Worm (Caenorhabditis elegans) whole organism, L4 larva: ENCODE measurements around the gene picc-1.

Experiments
- F10B5.3 ChIP-seq: sonication (generic microtip); optimal IDR thresholded peaks from 2 replicates; lab custom pipeline; 2016; ENCODE audit warnings: mild to moderate bottlenecking, missing genetic modification characterization, missing compliant biosample characterization
- F37D6.2 ChIP-seq: sonication (generic microtip); optimal IDR thresholded peaks from 2 replicates; lab custom pipeline; 2016; ENCODE audit warnings: mild to moderate bottlenecking, missing genetic modification characterization, missing compliant biosample characterization
- F49E8.2 ChIP-seq: sonication (generic microtip); optimal IDR thresholded peaks from 2 replicates; lab custom pipeline; 2016; ENCODE audit warnings: missing compliant biosample characterization, mild to moderate bottlenecking, missing genetic modification characterization, borderline replicate concordance
- T26A8.4 ChIP-seq: fragments of 200-800 bp; sonication (Bioruptor generic); IDR thresholded peaks from 2 replicates; pipeline ENCODE4 v1.3.6; 2022; ENCODE audit warnings: missing genetic modification characterization, missing compliant biosample characterization
- Y48G9A.11 ChIP-seq: fragments of 200-800 bp; sonication (Bioruptor generic); IDR thresholded peaks from 2 replicates; pipeline ENCODE4 v1.3.6; 2022; ENCODE audit warnings: missing genetic modification reagents, missing genetic modification characterization, missing compliant biosample characterization
- aly-2 ChIP-seq: sonication (generic microtip); optimal IDR thresholded peaks from 2 replicates; lab custom pipeline; 2018; ENCODE audit warnings: missing biosample characterization, missing genetic modification characterization
- ama-1 ChIP-seq: fragments of 150-350 bp; optimal IDR thresholded peaks from 2 replicates; lab custom pipeline; 2014; ENCODE audit warnings: inconsistent platforms, mixed read lengths
- arid-1 ChIP-seq: fragments of 200-800 bp; sonication (Bioruptor generic); conservative IDR thresholded peaks from 2 replicates; pipeline ENCODE4 v1.3.6; 2022; ENCODE audit warnings: missing genetic modification reagents, missing genetic modification characterization, missing compliant biosample characterization
- ceh-32 ChIP-seq: sonication (generic microtip); optimal IDR thresholded peaks from 2 replicates; lab custom pipeline; 2016; ENCODE audit warnings: mild to moderate bottlenecking, missing genetic modification characterization, missing compliant biosample characterization; ENCODE audit not compliant: poor library complexity
- ceh-82 ChIP-seq: sonication (generic microtip); optimal IDR thresholded peaks from 2 replicates; lab custom pipeline; 2017; ENCODE audit warnings: missing biosample characterization, missing genetic modification characterization
- daf-16 ChIP-seq, 3 experiments: sonication (generic microtip); optimal IDR thresholded peaks; 2 replicates each; lab custom pipeline; 2016 to 2017; ENCODE audit warnings: missing genetic modification characterization in 3 of 3, missing genetic modification reagents in 3 of 3, mild to moderate bottlenecking in 2 of 3, missing compliant biosample characterization in 2 of 3, missing biosample characterization in 1 of 3, moderate library complexity in 1 of 3
- dmd-6 ChIP-seq: fragments of 200-800 bp; sonication (Bioruptor generic); IDR thresholded peaks from 2 replicates; pipeline ENCODE4 v1.3.6; 2022; ENCODE audit warnings: missing genetic modification reagents, missing genetic modification characterization, missing compliant biosample characterization
- dmd-9 ChIP-seq: fragments of 200-800 bp; sonication (Bioruptor generic); IDR thresholded peaks from 2 replicates; pipeline ENCODE4 v1.3.6; 2022; ENCODE audit warnings: missing genetic modification reagents, missing genetic modification characterization, missing compliant biosample characterization
- dve-1 ChIP-seq: sonication (generic microtip); optimal IDR thresholded peaks from 2 replicates; lab custom pipeline; 2017; ENCODE audit warnings: antibody characterized with exemption, mild to moderate bottlenecking, missing genetic modification characterization, missing compliant biosample characterization; ENCODE audit not compliant: insufficient read depth
- egl-43 ChIP-seq: fragments of 200-800 bp; sonication (Bioruptor generic); IDR thresholded peaks from 2 replicates; pipeline ENCODE4 v1.3.6; 2022; ENCODE audit warnings: missing genetic modification reagents, missing genetic modification characterization, missing compliant biosample characterization
- hif-1 ChIP-seq, 2 experiments: sonication (generic microtip); optimal IDR thresholded peaks; 2 replicates each; lab custom pipeline; 2016 to 2017; ENCODE audit warnings: missing compliant biosample characterization in 2 of 2, missing genetic modification characterization in 2 of 2, missing genetic modification reagents in 2 of 2, missing genotype in 2 of 2, mild to moderate bottlenecking in 1 of 2
- hlh-30 ChIP-seq: sonication (generic microtip); optimal IDR thresholded peaks from 2 replicates; lab custom pipeline; 2017; ENCODE audit warnings: antibody characterized with exemption, mild to moderate bottlenecking, missing genetic modification characterization, missing compliant biosample characterization; ENCODE audit not compliant: insufficient read depth
- hmg-1.1 ChIP-seq: fragments of 200-800 bp; sonication (Bioruptor generic); IDR thresholded peaks from 2 replicates; pipeline ENCODE4 v1.3.6; 2022; ENCODE audit warnings: missing genetic modification reagents, missing genetic modification characterization, missing compliant biosample characterization
- lin-13 ChIP-seq: fragments of 150-350 bp; optimal IDR thresholded peaks from 2 replicates; lab custom pipeline; 2014; ENCODE audit warnings: missing biosample characterization, missing genetic modification reagents, missing genetic modification characterization
- lin-15B ChIP-seq: fragments of 150-350 bp; sonication (generic microtip); optimal IDR thresholded peaks from 3 replicates; lab custom pipeline; 2014; ENCODE audit warnings: missing biosample characterization, missing genetic modification characterization
- lin-29 ChIP-seq: fragments of 200-800 bp; sonication (Bioruptor generic); IDR thresholded peaks from 2 replicates; pipeline ENCODE4 v1.3.6; 2022; ENCODE audit warnings: missing genetic modification reagents, missing genetic modification characterization, missing compliant biosample characterization
- lin-38 ChIP-seq: fragments of 200-800 bp; sonication (Bioruptor generic); IDR thresholded peaks from 2 replicates; pipeline ENCODE4 v1.3.6; 2022; ENCODE audit warnings: missing genetic modification reagents, missing genetic modification characterization, missing compliant biosample characterization
- lsy-2 ChIP-seq, 2 experiments: fragments of 150-350 bp in 1 of 2; sonication (generic microtip) in 1 of 2; optimal IDR thresholded peaks; 2 replicates each; lab custom pipeline; 2014 to 2017; ENCODE audit warnings: missing biosample characterization in 2 of 2, missing genetic modification characterization in 2 of 2
- madf-5 ChIP-seq, 2 experiments: fragments of 200-800 bp; sonication (Bioruptor generic); IDR thresholded peaks; 2 replicates each; pipeline ENCODE4 v1.3.6; 2022; ENCODE audit warnings: missing compliant biosample characterization in 2 of 2, missing genetic modification characterization in 2 of 2
- mep-1 ChIP-seq: fragments of 150-350 bp; sonication (generic microtip); optimal IDR thresholded peaks from 3 replicates; lab custom pipeline; 2014; ENCODE audit warnings: missing biosample characterization, missing genetic modification characterization
- mxl-3 ChIP-seq: fragments of 200-800 bp; sonication (Bioruptor generic); optimal IDR thresholded peaks from 2 replicates; lab custom pipeline; 2018; ENCODE audit warnings: mild to moderate bottlenecking, missing genetic modification characterization, missing compliant biosample characterization
- nhr-237 ChIP-seq: sonication (generic microtip); optimal IDR thresholded peaks from 2 replicates; lab custom pipeline; 2017; ENCODE audit warnings: missing biosample characterization, missing genetic modification characterization
- nhr-25 ChIP-seq: sonication (generic microtip); optimal IDR thresholded peaks from 2 replicates; lab custom pipeline; 2017; ENCODE audit warnings: missing genetic modification characterization, mild to moderate bottlenecking, missing compliant biosample characterization, antibody characterized with exemption, moderate library complexity, borderline replicate concordance; ENCODE audit not compliant: insufficient read depth
- nhr-28 ChIP-seq: fragments of 150-350 bp; optimal IDR thresholded peaks from 2 replicates; lab custom pipeline; 2014; ENCODE audit warnings: missing biosample characterization, missing genetic modification characterization
- nhr-6 ChIP-seq: fragments of 150-350 bp; optimal IDR thresholded peaks from 2 replicates; lab custom pipeline; 2014; ENCODE audit warnings: missing biosample characterization, missing genetic modification characterization
- php-3 ChIP-seq: fragments of 200-800 bp; sonication (Bioruptor generic); IDR thresholded peaks from 2 replicates; pipeline ENCODE4 v1.3.6; 2022; ENCODE audit warnings: missing genetic modification reagents, missing genetic modification characterization, missing compliant biosample characterization
- sdz-12 ChIP-seq: fragments of 200-800 bp; sonication (Bioruptor generic); optimal IDR thresholded peaks from 2 replicates; lab custom pipeline; 2018; ENCODE audit warnings: mild to moderate bottlenecking, missing genetic modification characterization, missing compliant biosample characterization
- tag-97 ChIP-seq: fragments of 200-800 bp; sonication (Bioruptor generic); IDR thresholded peaks from 2 replicates; pipeline ENCODE4 v1.3.6; 2022; ENCODE audit warnings: missing genetic modification characterization, missing compliant biosample characterization
- ztf-7 ChIP-seq: fragments of 150-350 bp; optimal IDR thresholded peaks from 2 replicates; lab custom pipeline; 2014; ENCODE audit warnings: missing biosample characterization, missing genetic modification characterization

The picc-1 gene

DNA sequence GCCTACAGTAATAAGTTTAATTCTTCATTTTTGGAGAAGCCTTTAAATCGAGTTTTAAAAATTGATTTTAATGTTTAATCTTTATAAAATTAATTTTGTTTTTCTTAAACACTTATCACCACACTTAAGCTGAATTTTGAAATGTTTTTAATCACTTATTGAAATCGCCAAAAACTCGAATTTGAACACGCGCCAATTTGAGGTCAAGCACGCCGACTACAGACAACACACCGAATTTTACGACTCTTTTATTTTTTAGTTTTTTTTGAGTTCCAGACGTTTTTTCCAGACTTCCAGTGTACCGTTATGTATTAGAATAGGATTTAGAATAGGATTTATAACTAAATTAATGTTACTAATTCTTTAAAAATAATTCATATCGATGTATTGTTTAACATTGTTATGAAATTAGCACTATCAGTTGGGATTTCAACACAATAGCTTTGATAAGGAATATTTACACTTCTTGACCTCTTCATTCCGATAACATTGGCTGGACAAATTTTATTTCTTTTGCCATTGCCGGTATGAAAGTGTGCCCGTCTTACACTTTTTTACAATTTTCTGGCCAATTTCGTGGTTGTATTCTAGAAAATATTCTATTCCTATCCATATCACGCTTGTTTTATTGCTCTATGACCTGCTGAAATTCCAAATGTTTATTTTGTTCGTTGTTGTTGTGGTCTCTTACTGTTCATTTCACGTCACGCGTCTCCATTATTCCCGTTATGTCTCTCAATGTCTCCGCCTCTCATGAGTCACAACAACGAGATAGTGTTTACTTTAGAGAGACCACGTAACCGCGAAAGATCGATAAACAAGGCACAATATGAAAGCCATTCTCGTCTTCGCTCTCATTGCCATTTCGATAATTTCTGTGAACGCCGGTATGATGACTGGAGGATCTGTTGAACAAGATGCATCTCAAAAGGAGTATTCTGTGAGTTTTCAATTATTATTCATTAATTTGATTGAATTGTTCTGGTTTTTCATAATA, 24.8 kb downstream of the picc-1 start, which contains the start of gene cpi-2 (continued):
- no peak for TF ChIP-seq ceh-82 (tag; lab: Kevin White, UChicago)
- no peak for TF ChIP-seq dmd-9 (GFP tag; lab: Robert Waterston, UW)
- TF ChIP-seq dve-1 (tag; lab: Kevin White, UChicago) = peak; percentile 77
- no peak for TF ChIP-seq nhr-237 (tag; lab: Kevin White, UChicago)
- no peak for TF ChIP-seq ceh-32 (tag; lab: Kevin White, UChicago)
- TF ChIP-seq hmg-1.1 (GFP tag; lab: Robert Waterston, UW) = peak; percentile 64
- peak in 1 of 2 experiments; percentile 49 for TF ChIP-seq lsy-2 (tag; optimal IDR thresholded peaks at IDR 0.05; lab: Kevin White, UChicago)
- no peak for TF ChIP-seq sdz-12 (GFP tag; lab: Kevin White, UChicago)
- peak; percentile 24 for TF ChIP-seq ama-1
- peak; percentile 67 for TF ChIP-seq nhr-6 (tag; lab: Kevin White, UChicago)
- TF ChIP-seq php-3 (GFP tag; lab: Robert Waterston, UW) = peak; percentile 40; the same call in 1 of the 2 replicates
- peak in 1 of 2 experiments; percentile 24 for TF ChIP-seq hif-1 (tag; optimal IDR thresholded peaks at IDR 0.05; lab: Kevin White, UChicago)
- peak; percentile 39 for TF ChIP-seq nhr-28
- no peak for TF ChIP-seq lin-29
- TF ChIP-seq madf-5 (GFP tag; IDR thresholded peaks at IDR 0.05; lab: Robert Waterston, UW) = no peak
- TF ChIP-seq hlh-30 = peak; percentile 87
- TF ChIP-seq lin-15B (tag; lab: Kevin White, UChicago) = no peak
- TF ChIP-seq F49E8.2 (tag; lab: Kevin White, UChicago) = no peak
- peak; percentile 24 for TF ChIP-seq mep-1 (tag; lab: Kevin White, UChicago)
- TF ChIP-seq mxl-3 (GFP tag; lab: Kevin White, UChicago) = peak; percentile 23
- no peak for TF ChIP-seq nhr-25 (tag; lab: Kevin White, UChicago)

DNA sequence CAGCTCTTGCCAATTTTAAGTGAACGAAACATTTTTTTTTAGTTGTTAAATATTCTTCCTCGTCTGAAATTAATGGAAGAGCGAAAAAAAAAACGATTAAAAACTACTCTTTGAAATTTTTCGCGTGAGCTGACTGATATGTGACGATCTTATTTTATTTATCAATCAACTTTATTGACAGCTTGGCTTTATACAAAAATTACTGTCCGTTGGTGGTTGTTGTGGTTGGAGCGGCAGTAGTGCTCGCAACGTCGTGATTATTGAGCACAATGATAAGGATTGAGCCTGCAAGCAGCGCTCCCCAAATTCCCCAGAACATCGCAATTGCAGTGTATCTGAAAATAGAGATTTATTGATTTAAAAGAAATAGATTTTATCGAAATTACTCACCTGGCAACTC, 25.7 kb downstream of the picc-1 start:
- TF ChIP-seq aly-2 (tag; lab: Kevin White, UChicago) = no peak
- TF ChIP-seq ztf-7 (tag; lab: Kevin White, UChicago) = no peak
- TF ChIP-seq sdz-12 (GFP tag; lab: Kevin White, UChicago) = peak; percentile 17
- no peak for TF ChIP-seq lin-13
- TF ChIP-seq daf-16 (GFP tag; optimal IDR thresholded peaks at IDR 0.05; lab: Kevin White, UChicago) = no peak
- peak; percentile 81 for TF ChIP-seq daf-16 (tag; optimal IDR thresholded peaks at IDR 0.05; lab: Kevin White, UChicago)
- TF ChIP-seq F10B5.3 (tag; lab: Kevin White, UChicago) = no peak
- peak; percentile 39 for TF ChIP-seq dve-1 (tag; lab: Kevin White, UChicago)
- 0 out of 2 replicates have a peak, but pooled peaks have one; percentile 8 for TF ChIP-seq arid-1 (GFP tag; lab: Robert Waterston, UW)
- peak; percentile 11; the same call in 1 of the 2 replicates for TF ChIP-seq lin-38 (GFP tag; lab: Robert Waterston, UW)
- TF ChIP-seq tag-97 (GFP tag; lab: Robert Waterston, UW) = no peak
- TF ChIP-seq dmd-6 (GFP tag; lab: Robert Waterston, UW) = peak; percentile 65; the same call in 1 of the 2 replicates

DNA sequence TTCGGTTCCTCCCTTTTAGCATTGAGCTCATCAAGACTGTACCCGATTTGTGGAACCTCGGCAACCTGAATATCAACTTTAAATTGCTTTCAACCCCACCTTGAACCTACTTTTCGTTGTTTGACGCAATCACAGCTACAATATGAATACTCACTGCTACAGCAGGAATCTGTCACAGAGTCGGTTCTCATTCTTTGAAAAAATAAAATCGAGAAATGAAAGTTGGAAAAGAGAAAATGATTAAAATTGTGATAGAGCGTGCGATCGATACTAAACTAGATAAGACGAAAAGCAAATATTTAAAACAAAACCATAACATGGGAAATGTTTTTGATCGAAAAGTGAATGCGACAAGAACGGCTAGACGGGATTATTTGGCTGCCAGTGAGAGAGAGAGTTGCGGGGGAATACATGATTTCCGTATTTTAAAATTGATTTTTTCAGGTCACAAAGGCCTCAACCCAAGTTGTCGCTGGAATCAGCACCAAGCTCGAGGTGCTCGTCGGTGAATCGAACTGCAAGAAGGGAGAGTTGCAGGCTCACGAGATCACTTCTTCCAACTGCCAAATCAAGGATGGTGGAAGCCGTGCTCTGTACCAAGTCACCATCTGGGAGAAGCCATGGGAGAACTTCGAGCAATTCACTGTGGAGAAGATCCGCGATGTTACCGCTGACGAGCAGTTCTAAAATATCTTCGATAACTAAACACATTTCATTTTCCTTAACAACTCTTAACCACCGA, 26.2 kb downstream of the picc-1 start, which contains the start of gene R01B10.3:
Gene R01B10.3 (minus strand): TSS at position 277 of the 742 bp plus-strand sequence.
- TF ChIP-seq egl-43 (GFP tag; lab: Robert Waterston, UW) = 0 out of 2 replicates have a peak, but pooled peaks have one; percentile 24
- peak; percentile 0 for TF ChIP-seq dve-1 (tag; lab: Kevin White, UChicago)
- no peak for TF ChIP-seq daf-16 (GFP tag; optimal IDR thresholded peaks at IDR 0.05; lab: Kevin White, UChicago)
- peak; percentile 12 for TF ChIP-seq daf-16 (tag; optimal IDR thresholded peaks at IDR 0.05; lab: Kevin White, UChicago)
- TF ChIP-seq T26A8.4 (GFP tag; lab: Robert Waterston, UW) = peak; percentile 9; the same call in 1 of the 2 replicates
- no peak for TF ChIP-seq F37D6.2 (tag; lab: Kevin White, UChicago)
- 0 out of 2 replicates have a peak, but pooled peaks have one; percentile 31 for TF ChIP-seq Y48G9A.11
- TF ChIP-seq, all 104 proteins: peak for 5
